Worm (Caenorhabditis elegans) whole organism, L4 larva: ENCODE data around the gene B0416.3.

Experiments
- F10B5.3 ChIP-seq: sonication (generic microtip); optimal IDR thresholded peaks from 2 replicates; lab custom pipeline; 2016; ENCODE audit warnings: mild to moderate bottlenecking, missing genetic modification characterization, missing compliant biosample characterization
- T26A8.4 ChIP-seq: fragments of 200-800 bp; sonication (Bioruptor generic); IDR thresholded peaks from 2 replicates; pipeline ENCODE4 v1.3.6; 2022; ENCODE audit warnings: missing genetic modification characterization, missing compliant biosample characterization
- Y48G9A.11 ChIP-seq: fragments of 200-800 bp; sonication (Bioruptor generic); IDR thresholded peaks from 2 replicates; pipeline ENCODE4 v1.3.6; 2022; ENCODE audit warnings: missing genetic modification reagents, missing genetic modification characterization, missing compliant biosample characterization
- ZK337.2 ChIP-seq: fragments of 200-800 bp; sonication (Bioruptor generic); IDR thresholded peaks from 2 replicates; pipeline ENCODE4 v1.3.6; 2022; ENCODE audit warnings: missing genetic modification reagents, missing genetic modification characterization, missing compliant biosample characterization
- ZK546.5 ChIP-seq, 2 experiments: sonication (generic microtip); optimal IDR thresholded peaks; 2 replicates each; lab custom pipeline; 2017; ENCODE audit warnings: missing biosample characterization in 2 of 2, missing genetic modification characterization in 2 of 2
- aha-1 ChIP-seq: fragments of 150-350 bp; peaks from one replicate; lab custom pipeline; 2014; ENCODE audit warnings: missing biosample characterization, missing genetic modification characterization
- aly-2 ChIP-seq: sonication (generic microtip); optimal IDR thresholded peaks from 2 replicates; lab custom pipeline; 2018; ENCODE audit warnings: missing biosample characterization, missing genetic modification characterization
- arid-1 ChIP-seq: fragments of 200-800 bp; sonication (Bioruptor generic); conservative IDR thresholded peaks from 2 replicates; pipeline ENCODE4 v1.3.6; 2022; ENCODE audit warnings: missing genetic modification reagents, missing genetic modification characterization, missing compliant biosample characterization
- ceh-20 ChIP-seq: fragments of 200-800 bp; sonication (Bioruptor generic); IDR thresholded peaks from 2 replicates; pipeline ENCODE4 v1.3.6; 2022; ENCODE audit warnings: missing genetic modification reagents, missing genetic modification characterization, missing compliant biosample characterization
- ceh-28 ChIP-seq: fragments of 150-350 bp; optimal IDR thresholded peaks from 2 replicates; lab custom pipeline; 2014; ENCODE audit warnings: missing biosample characterization, missing genetic modification reagents, missing genetic modification characterization
- ceh-32 ChIP-seq: sonication (generic microtip); optimal IDR thresholded peaks from 2 replicates; lab custom pipeline; 2016; ENCODE audit warnings: mild to moderate bottlenecking, missing genetic modification characterization, missing compliant biosample characterization; ENCODE audit not compliant: poor library complexity
- ces-1 ChIP-seq: fragments of 150-350 bp; sonication (generic microtip); optimal IDR thresholded peaks from 4 replicates; lab custom pipeline; 2014; ENCODE audit warnings: missing biosample characterization, missing genetic modification reagents, missing genetic modification characterization
- cey-2 ChIP-seq: sonication (generic microtip); optimal IDR thresholded peaks from 3 replicates; lab custom pipeline; 2017; ENCODE audit warnings: missing genetic modification characterization, mild to moderate bottlenecking, missing compliant biosample characterization, antibody characterized with exemption, borderline replicate concordance; ENCODE audit not compliant: insufficient read depth
- daf-12 ChIP-seq: fragments of 150-350 bp; optimal IDR thresholded peaks from 2 replicates; lab custom pipeline; 2014; ENCODE audit warnings: missing biosample characterization, missing genetic modification reagents, missing genetic modification characterization
- daf-16 ChIP-seq, 3 experiments: sonication (generic microtip); optimal IDR thresholded peaks; 2 replicates each; lab custom pipeline; 2016 to 2017; ENCODE audit warnings: missing genetic modification characterization in 3 of 3, missing genetic modification reagents in 3 of 3, mild to moderate bottlenecking in 2 of 3, missing compliant biosample characterization in 2 of 3, missing biosample characterization in 1 of 3, moderate library complexity in 1 of 3
- daf-8 ChIP-seq: fragments of 200-800 bp; sonication (Bioruptor generic); IDR thresholded peaks from 2 replicates; pipeline ENCODE4 v1.3.6; 2022; ENCODE audit warnings: missing genetic modification characterization, missing compliant biosample characterization
- dpl-1 ChIP-seq: fragments of 150-350 bp; optimal IDR thresholded peaks from 2 replicates; lab custom pipeline; 2014; ENCODE audit warnings: missing biosample characterization, missing genetic modification reagents, missing genetic modification characterization
- dve-1 ChIP-seq: sonication (generic microtip); optimal IDR thresholded peaks from 2 replicates; lab custom pipeline; 2017; ENCODE audit warnings: antibody characterized with exemption, mild to moderate bottlenecking, missing genetic modification characterization, missing compliant biosample characterization; ENCODE audit not compliant: insufficient read depth
- egl-27 ChIP-seq: sonication (generic microtip); optimal IDR thresholded peaks from 3 replicates; lab custom pipeline; 2017; ENCODE audit warnings: missing biosample characterization, missing genetic modification reagents, missing genetic modification characterization
- egl-43 ChIP-seq: fragments of 200-800 bp; sonication (Bioruptor generic); IDR thresholded peaks from 2 replicates; pipeline ENCODE4 v1.3.6; 2022; ENCODE audit warnings: missing genetic modification reagents, missing genetic modification characterization, missing compliant biosample characterization
- hif-1 ChIP-seq, 2 experiments: sonication (generic microtip); optimal IDR thresholded peaks; 2 replicates each; lab custom pipeline; 2016 to 2017; ENCODE audit warnings: missing compliant biosample characterization in 2 of 2, missing genetic modification characterization in 2 of 2, missing genetic modification reagents in 2 of 2, missing genotype in 2 of 2, mild to moderate bottlenecking in 1 of 2
- hlh-11 ChIP-seq: fragments of 200-800 bp; sonication (Bioruptor generic); optimal IDR thresholded peaks from 2 replicates; lab custom pipeline; 2018; ENCODE audit warnings: mild to moderate bottlenecking, missing genetic modification characterization, missing compliant biosample characterization
- hlh-30 ChIP-seq: sonication (generic microtip); optimal IDR thresholded peaks from 2 replicates; lab custom pipeline; 2017; ENCODE audit warnings: antibody characterized with exemption, mild to moderate bottlenecking, missing genetic modification characterization, missing compliant biosample characterization; ENCODE audit not compliant: insufficient read depth
- lsy-2 ChIP-seq, 2 experiments: fragments of 150-350 bp in 1 of 2; sonication (generic microtip) in 1 of 2; optimal IDR thresholded peaks; 2 replicates each; lab custom pipeline; 2014 to 2017; ENCODE audit warnings: missing biosample characterization in 2 of 2, missing genetic modification characterization in 2 of 2
- mdl-1 ChIP-seq, 2 experiments: fragments of 150-350 bp in 1 of 2; sonication (generic microtip) in 1 of 2; optimal IDR thresholded peaks; 2 replicates each; lab custom pipeline; 2014 to 2017; ENCODE audit warnings: missing biosample characterization in 2 of 2, missing genetic modification characterization in 2 of 2
- mxl-2 ChIP-seq: fragments of 200-800 bp; sonication (Bioruptor generic); conservative IDR thresholded peaks from 2 replicates; pipeline ENCODE4 v1.3.6; 2022; ENCODE audit warnings: missing genetic modification reagents, missing genetic modification characterization, missing compliant biosample characterization
- nhr-11 ChIP-seq: fragments of 150-350 bp; optimal IDR thresholded peaks from 2 replicates; lab custom pipeline; 2014; ENCODE audit warnings: missing biosample characterization, missing genetic modification characterization
- nhr-237 ChIP-seq: sonication (generic microtip); optimal IDR thresholded peaks from 2 replicates; lab custom pipeline; 2017; ENCODE audit warnings: missing biosample characterization, missing genetic modification characterization
- nhr-25 ChIP-seq: sonication (generic microtip); optimal IDR thresholded peaks from 2 replicates; lab custom pipeline; 2017; ENCODE audit warnings: missing genetic modification characterization, mild to moderate bottlenecking, missing compliant biosample characterization, antibody characterized with exemption, moderate library complexity, borderline replicate concordance; ENCODE audit not compliant: insufficient read depth
- nhr-28 ChIP-seq: fragments of 150-350 bp; optimal IDR thresholded peaks from 2 replicates; lab custom pipeline; 2014; ENCODE audit warnings: missing biosample characterization, missing genetic modification characterization
- nhr-48 ChIP-seq: sonication (generic microtip); optimal IDR thresholded peaks from 2 replicates; lab custom pipeline; 2016; ENCODE audit warnings: mild to moderate bottlenecking, missing genetic modification characterization, missing compliant biosample characterization
- nhr-6 ChIP-seq: fragments of 150-350 bp; optimal IDR thresholded peaks from 2 replicates; lab custom pipeline; 2014; ENCODE audit warnings: missing biosample characterization, missing genetic modification characterization
- php-3 ChIP-seq: fragments of 200-800 bp; sonication (Bioruptor generic); IDR thresholded peaks from 2 replicates; pipeline ENCODE4 v1.3.6; 2022; ENCODE audit warnings: missing genetic modification reagents, missing genetic modification characterization, missing compliant biosample characterization
- saeg-2 ChIP-seq: fragments of 200-800 bp; sonication (Bioruptor generic); IDR thresholded peaks from 2 replicates; pipeline ENCODE4 v1.3.6; 2022; ENCODE audit warnings: missing genetic modification reagents, missing genetic modification characterization, missing compliant biosample characterization
- snpc-4 ChIP-seq: fragments of 150-350 bp; optimal IDR thresholded peaks from 2 replicates; lab custom pipeline; 2014; ENCODE audit warnings: missing biosample characterization, missing genetic modification characterization
- tag-97 ChIP-seq: fragments of 200-800 bp; sonication (Bioruptor generic); IDR thresholded peaks from 2 replicates; pipeline ENCODE4 v1.3.6; 2022; ENCODE audit warnings: missing genetic modification characterization, missing compliant biosample characterization
- tra-1 ChIP-seq: fragments of 200-800 bp; sonication (Bioruptor generic); IDR thresholded peaks from 2 replicates; pipeline ENCODE4 v1.3.6; 2022; ENCODE audit warnings: missing genetic modification reagents, missing genetic modification characterization, missing compliant biosample characterization
- unc-130 ChIP-seq: sonication (generic microtip); optimal IDR thresholded peaks from 2 replicates; lab custom pipeline; 2016; ENCODE audit warnings: missing genetic modification reagents, missing genetic modification characterization, missing compliant biosample characterization
- unc-62 ChIP-seq, 3 experiments: fragments of 150-350 bp in 1 of 3; sonication (generic microtip); optimal IDR thresholded peaks in 2 of 3; peaks in 1 of 3; 1 replicate in 1 of 3; 2 replicates in 2 of 3; lab custom pipeline; 2014 to 2017; ENCODE audit warnings: missing biosample characterization in 3 of 3, missing genetic modification characterization in 3 of 3, missing genetic modification reagents in 3 of 3, missing genotype in 1 of 3
- zip-11 ChIP-seq: fragments of 200-800 bp; sonication (Bioruptor generic); IDR thresholded peaks from 2 replicates; pipeline ENCODE4 v1.3.6; 2022; ENCODE audit warnings: missing genetic modification characterization, missing compliant biosample characterization
- ztf-11 ChIP-seq: fragments of 150-350 bp; optimal IDR thresholded peaks from 2 replicates; lab custom pipeline; 2014; ENCODE audit warnings: missing biosample characterization, missing genetic modification characterization

B0416.3 gene

DNA sequence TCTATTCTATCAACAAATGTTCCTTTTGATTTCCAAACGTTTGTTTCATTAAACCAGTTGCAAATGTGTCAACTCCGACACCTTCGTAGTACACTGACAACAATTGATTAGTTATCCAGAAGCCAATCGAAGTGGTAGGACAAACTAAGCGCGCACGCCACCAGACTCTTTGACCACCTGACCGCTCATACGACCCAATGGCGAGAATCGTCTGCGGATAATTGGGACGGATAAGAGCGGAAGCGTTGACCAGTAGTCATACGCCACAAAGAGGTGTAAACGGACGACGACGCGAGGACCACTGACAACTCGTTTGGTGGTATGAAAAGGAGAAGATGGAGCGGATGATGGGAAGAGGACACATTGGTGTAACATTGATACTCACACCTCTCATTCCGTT, 8.9 kb downstream of the B0416.3 start:
- TF ChIP-seq Y48G9A.11 (GFP tag; lab: Robert Waterston, UW) (no peak), aha-1 (tag; lab: Kevin White, UChicago) (peak; percentile 49), unc-62 (GFP tag; optimal IDR thresholded peaks at IDR 0.05 in 1 of 2; lab: Kevin White, UChicago) (peak in 1 of 2 experiments; percentile 60), unc-62 (tag; optimal IDR thresholded peaks at IDR 0.05; lab: Kevin White, UChicago) (no peak), F10B5.3 (tag; lab: Kevin White, UChicago) (no peak), hlh-11 (tag; lab: Kevin White, UChicago) (peak; percentile 28), dpl-1 (GFP tag; lab: Kevin White, UChicago) (no peak), T26A8.4 (GFP tag; lab: Robert Waterston, UW) (no peak), dve-1 (tag; lab: Kevin White, UChicago) (no peak), nhr-48 (tag; lab: Kevin White, UChicago) (no peak), unc-130 (GFP tag; lab: Kevin White, UChicago) (no peak), ZK546.5 (tag; optimal IDR thresholded peaks at IDR 0.05; lab: Kevin White, UChicago) (no peak), cey-2 (tag; lab: Kevin White, UChicago) (no peak), hlh-30 (tag; lab: Kevin White, UChicago) (peak; percentile 33), snpc-4 (tag; lab: Kevin White, UChicago) (no peak)

DNA sequence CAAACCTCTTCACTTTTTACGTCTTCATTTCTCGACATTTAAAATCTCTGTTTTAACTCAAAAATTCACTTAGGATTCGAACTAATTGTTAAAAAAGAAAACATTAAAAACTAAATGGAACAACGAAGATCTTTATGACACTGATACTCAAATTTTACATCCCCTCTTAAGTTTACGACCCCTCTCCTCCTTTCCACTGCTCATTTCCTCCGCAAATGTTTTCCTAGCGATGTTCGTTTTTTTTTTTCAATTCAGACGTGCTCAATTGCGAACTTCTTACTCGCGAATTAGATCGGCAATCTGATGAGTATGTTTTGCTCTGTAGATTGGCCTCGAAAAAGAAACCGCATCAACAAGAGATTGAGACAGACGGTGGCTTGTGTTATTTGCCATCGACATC, 11.3 kb downstream of the B0416.3 start:
- TF ChIP-seq unc-62 (GFP tag; optimal IDR thresholded peaks at IDR 0.05 in 1 of 2; lab: Kevin White, UChicago) (peak in 1 of 2 experiments; percentile 95), unc-62 (tag; optimal IDR thresholded peaks at IDR 0.05; lab: Kevin White, UChicago) (no peak), saeg-2 (no peak)

DNA sequence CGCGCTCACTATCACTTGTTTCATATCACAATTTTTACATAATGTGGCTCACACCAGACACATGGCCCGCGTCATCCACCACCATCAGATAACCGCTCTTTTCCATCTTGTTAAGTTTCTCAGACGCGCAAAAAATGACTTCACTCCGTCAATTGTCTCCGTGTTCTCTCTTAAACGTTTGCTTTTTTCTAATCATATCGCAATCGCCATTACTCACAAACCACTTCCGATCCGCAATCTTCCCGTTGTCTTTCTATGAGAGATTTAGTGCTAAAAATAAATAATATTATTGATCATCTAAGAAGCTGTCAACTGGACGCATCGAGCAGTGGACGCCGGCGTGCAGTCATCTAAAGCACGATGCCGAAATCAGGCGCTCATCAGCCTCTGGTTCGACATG, 12.0 kb downstream of the B0416.3 start, which contains the start of gene tmc-2:
Gene tmc-2, plus strand, starts transcription at position 301 of the 400 bp plus-strand sequence.
- no peak for TF ChIP-seq zip-11
- no peak for TF ChIP-seq unc-130 (GFP tag; lab: Kevin White, UChicago)

DNA sequence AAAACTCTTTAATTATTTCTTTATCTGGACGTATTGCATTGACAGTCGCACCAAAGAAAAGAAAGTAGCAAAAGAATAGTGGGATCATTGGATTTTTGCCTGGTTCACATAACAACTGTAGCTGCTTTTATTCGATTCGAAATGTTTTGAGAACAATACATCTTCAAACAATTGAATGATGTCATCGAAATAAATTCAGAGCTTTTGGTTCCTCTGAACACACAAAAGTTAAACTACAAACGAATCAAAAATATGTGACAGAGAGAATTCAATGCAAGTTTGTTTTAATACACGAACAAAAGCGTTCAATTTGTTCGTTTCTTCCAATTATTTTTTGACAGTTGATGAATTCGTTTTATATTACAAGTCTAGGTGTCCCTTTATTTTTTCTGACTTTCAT, 19.8 kb downstream of the B0416.3 start, which contains the start of gene H29C22.1:
Gene H29C22.1, minus strand, starts transcription at position 101 of the 400 bp plus-strand sequence.
- TF ChIP-seq nhr-25 (tag; lab: Kevin White, UChicago) (no peak), ZK337.2 (no peak), ces-1 (GFP tag; lab: Kevin White, UChicago) (no peak), dpl-1 (GFP tag; lab: Kevin White, UChicago) (no peak), hlh-30 (tag; lab: Kevin White, UChicago) (no peak), lsy-2 (tag; optimal IDR thresholded peaks at IDR 0.05; lab: Kevin White, UChicago) (no peak), ztf-11 (no peak), nhr-237 (no peak), nhr-11 (tag; lab: Kevin White, UChicago) (no peak), unc-130 (GFP tag; lab: Kevin White, UChicago) (no peak), dve-1 (tag; lab: Kevin White, UChicago) (no peak), arid-1 (GFP tag; lab: Robert Waterston, UW) (no peak), ZK546.5 (tag; optimal IDR thresholded peaks at IDR 0.05; lab: Kevin White, UChicago) (no peak), php-3 (GFP tag; lab: Robert Waterston, UW) (no peak), nhr-28 (no peak), ceh-20 (GFP tag; lab: Robert Waterston, UW) (no peak), daf-8 (no peak)
- TF ChIP-seq, all 104 proteins: peak for 0

DNA sequence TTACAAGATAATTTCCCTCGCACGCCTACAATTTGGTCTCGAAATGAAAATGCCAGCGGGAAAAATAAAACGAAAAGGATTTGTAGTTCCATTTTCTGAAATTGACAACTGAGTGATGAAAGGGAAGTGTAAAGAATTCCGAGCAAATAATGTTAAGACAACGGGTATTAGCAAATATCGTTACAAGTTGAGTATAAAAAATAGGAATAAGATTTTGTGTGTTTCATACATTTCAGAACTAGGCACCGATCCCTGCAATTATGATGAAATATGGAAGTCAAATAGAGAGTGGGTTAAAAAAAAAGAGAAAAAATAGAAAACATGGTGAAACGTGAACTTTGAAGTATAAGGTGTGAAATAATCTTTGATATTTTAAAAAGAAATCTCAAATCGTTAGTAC, 23.0 kb downstream of the B0416.3 start, which contains the start of gene ttr-38:
Gene ttr-38, minus strand, starts transcription at position 101 of the 400 bp plus-strand sequence.
- TF ChIP-seq daf-16 (GFP tag; optimal IDR thresholded peaks at IDR 0.05; lab: Kevin White, UChicago) (no peak), daf-16 (tag; optimal IDR thresholded peaks at IDR 0.05; lab: Kevin White, UChicago) (no peak), egl-43 (GFP tag; lab: Robert Waterston, UW) (no peak), dpl-1 (GFP tag; lab: Kevin White, UChicago) (no peak), egl-27 (tag; lab: Kevin White, UChicago) (no peak), aly-2 (tag; lab: Kevin White, UChicago) (no peak), ceh-20 (GFP tag; lab: Robert Waterston, UW) (no peak), hif-1 (tag; optimal IDR thresholded peaks at IDR 0.05; lab: Kevin White, UChicago) (no peak), cey-2 (tag; lab: Kevin White, UChicago) (no peak), tag-97 (GFP tag; lab: Robert Waterston, UW) (no peak), mdl-1 (tag; optimal IDR thresholded peaks at IDR 0.05; lab: Kevin White, UChicago) (no peak), mxl-2 (no peak), ceh-28 (tag; lab: Kevin White, UChicago) (no peak), tra-1 (no peak), ceh-32 (tag; lab: Kevin White, UChicago) (no peak), daf-12 (no peak), ZK546.5 (tag; optimal IDR thresholded peaks at IDR 0.05; lab: Kevin White, UChicago) (no peak), nhr-6 (tag; lab: Kevin White, UChicago) (no peak)
